Worm (Caenorhabditis elegans): ENCODE data around the gene sinh-1.

sinh-1 gene

ce11 chrII:12222524-12222923 lies 5.6 kb upstream of the sinh-1 start (continued):
- TF ChIP-seq nhr-237 (tag; optimal IDR thresholded peaks at IDR 0.05): no peak
- TF ChIP-seq fos-1 (tag; optimal IDR thresholded peaks at IDR 0.05): no peak
- TF ChIP-seq ama-1 (optimal IDR thresholded peaks at IDR 0.05): peak; percentile 5
- TF ChIP-seq elt-1 (tag; optimal IDR thresholded peaks at IDR 0.05): no peak
- no peak for TF ChIP-seq nhr-76 (tag; optimal IDR thresholded peaks at IDR 0.05)
- TF ChIP-seq egl-5 (tag; optimal IDR thresholded peaks at IDR 0.05): peak; percentile 62
- TF ChIP-seq nhr-23 (tag; optimal IDR thresholded peaks at IDR 0.05): peak; percentile 65
- TF ChIP-seq nhr-67 (tag; optimal IDR thresholded peaks at IDR 0.05): no peak
- no peak for TF ChIP-seq zag-1 (tag; optimal IDR thresholded peaks at IDR 0.05)
- TF ChIP-seq unc-39 (tag; optimal IDR thresholded peaks at IDR 0.05): no peak
- TF ChIP-seq nhr-77 (tag; optimal IDR thresholded peaks at IDR 0.05): no peak
- TF ChIP-seq jun-1 (tag; optimal IDR thresholded peaks at IDR 0.05): peak; percentile 5
- peak; percentile 93 for TF ChIP-seq nfya-1 (tag; optimal IDR thresholded peaks at IDR 0.05; ENCODE audit: insufficient read depth)
- no peak for TF ChIP-seq ZK546.5 (tag; optimal IDR thresholded peaks at IDR 0.05)
- TF ChIP-seq egl-27 (tag; optimal IDR thresholded peaks at IDR 0.05): peak; percentile 27
- no peak for TF ChIP-seq daf-12 (tag; optimal IDR thresholded peaks at IDR 0.05)
- TF ChIP-seq ztf-11 (tag; optimal IDR thresholded peaks at IDR 0.05): no peak
- TF ChIP-seq lin-15B (tag; optimal IDR thresholded peaks at IDR 0.05): peak; percentile 79

- TF ChIP-seq ceh-16 (tag; optimal IDR thresholded peaks at IDR 0.05) (no peak), aly-2 (tag; optimal IDR thresholded peaks at IDR 0.05) (no peak), jun-1 (tag; optimal IDR thresholded peaks at IDR 0.05) (no peak), lin-15B (tag; optimal IDR thresholded peaks at IDR 0.05) (peak; percentile 55), nfya-1 (tag; optimal IDR thresholded peaks at IDR 0.05; ENCODE audit: insufficient read depth) (peak; percentile 62), tbx-2 (tag; optimal IDR thresholded peaks at IDR 0.05) (no peak), zag-1 (tag; optimal IDR thresholded peaks at IDR 0.05) (no peak), ceh-9 (tag; optimal IDR thresholded peaks at IDR 0.05) (no peak), sea-2 (GFP tag; optimal IDR thresholded peaks at IDR 0.05) (no peak), daf-12 (tag; optimal IDR thresholded peaks at IDR 0.05) (no peak), nhr-237 (tag; optimal IDR thresholded peaks at IDR 0.05) (no peak), mdl-1 (tag; optimal IDR thresholded peaks at IDR 0.05) (no peak), fkh-2 (tag; optimal IDR thresholded peaks at IDR 0.05) (no peak), egl-5 (tag; optimal IDR thresholded peaks at IDR 0.05) (peak; percentile 4), nhr-12 (tag; optimal IDR thresholded peaks at IDR 0.05) (no peak), mml-1 (tag; optimal IDR thresholded peaks at IDR 0.05) (no peak), unc-62 (GFP tag; optimal IDR thresholded peaks at IDR 0.05) (no peak), nhr-67 (tag; optimal IDR thresholded peaks at IDR 0.05) (no peak), nhr-77 (tag; optimal IDR thresholded peaks at IDR 0.05) (no peak), ceh-82 (tag; optimal IDR thresholded peaks at IDR 0.05) (no peak), nhr-25 (tag; optimal IDR thresholded peaks at IDR 0.05) (no peak), elt-3 (tag; optimal IDR thresholded peaks at IDR 0.05) (no peak), skn-1 (tag; optimal IDR thresholded peaks at IDR 0.05) (no peak), elt-1 (tag; optimal IDR thresholded peaks at IDR 0.05) (no peak), nhr-11 (tag; optimal IDR thresholded peaks at IDR 0.05) (no peak), eor-1 (tag; optimal IDR thresholded peaks at IDR 0.05) (no peak), fkh-10 (GFP tag; optimal IDR thresholded peaks at IDR 0.05) (no peak), nhr-23 (tag; optimal IDR thresholded peaks at IDR 0.05) (no peak), hmg-11 (tag; optimal IDR thresholded peaks at IDR 0.05) (peak; percentile 63), pha-4 (tag; optimal IDR thresholded peaks at IDR 0.05) (peak; percentile 48), nhr-76 (tag; optimal IDR thresholded peaks at IDR 0.05) (no peak), ztf-11 (tag; optimal IDR thresholded peaks at IDR 0.05) (no peak), ceh-28 (tag; optimal IDR thresholded peaks at IDR 0.05) (peak; percentile 27), elt-2 (tag; optimal IDR thresholded peaks at IDR 0.05) (no peak), nhr-28 (tag; optimal IDR thresholded peaks at IDR 0.05) (no peak), fos-1 (tag; optimal IDR thresholded peaks at IDR 0.05) (no peak), lsy-12 (tag; optimal IDR thresholded peaks at IDR 0.05) (no peak), ZK546.5 (tag; optimal IDR thresholded peaks at IDR 0.05) (no peak), ztf-4 (tag; optimal IDR thresholded peaks at IDR 0.05) (no peak), ama-1 (optimal IDR thresholded peaks at IDR 0.05) (no peak), R02D3.7 (tag; optimal IDR thresholded peaks at IDR 0.05) (no peak), snpc-4 (tag; optimal IDR thresholded peaks at IDR 0.05) (no peak), lin-39 (tag; optimal IDR thresholded peaks at IDR 0.05) (peak; percentile 71), nhr-43 (tag; optimal IDR thresholded peaks at IDR 0.05; ENCODE audit: poor library complexity, severe bottlenecking) (no peak)
These were observed 3.1 kb upstream of the sinh-1 start, which contains the start of the genes pqn-87 and rsr-2 for ce11 chrII:12224916-12225406. Gene pqn-87 (minus strand): TSS chrII:12225086. Gene rsr-2 (plus strand): TSS chrII:12225356.

Data from whole organism, L3 larva.